In the genomic region with DNA sequence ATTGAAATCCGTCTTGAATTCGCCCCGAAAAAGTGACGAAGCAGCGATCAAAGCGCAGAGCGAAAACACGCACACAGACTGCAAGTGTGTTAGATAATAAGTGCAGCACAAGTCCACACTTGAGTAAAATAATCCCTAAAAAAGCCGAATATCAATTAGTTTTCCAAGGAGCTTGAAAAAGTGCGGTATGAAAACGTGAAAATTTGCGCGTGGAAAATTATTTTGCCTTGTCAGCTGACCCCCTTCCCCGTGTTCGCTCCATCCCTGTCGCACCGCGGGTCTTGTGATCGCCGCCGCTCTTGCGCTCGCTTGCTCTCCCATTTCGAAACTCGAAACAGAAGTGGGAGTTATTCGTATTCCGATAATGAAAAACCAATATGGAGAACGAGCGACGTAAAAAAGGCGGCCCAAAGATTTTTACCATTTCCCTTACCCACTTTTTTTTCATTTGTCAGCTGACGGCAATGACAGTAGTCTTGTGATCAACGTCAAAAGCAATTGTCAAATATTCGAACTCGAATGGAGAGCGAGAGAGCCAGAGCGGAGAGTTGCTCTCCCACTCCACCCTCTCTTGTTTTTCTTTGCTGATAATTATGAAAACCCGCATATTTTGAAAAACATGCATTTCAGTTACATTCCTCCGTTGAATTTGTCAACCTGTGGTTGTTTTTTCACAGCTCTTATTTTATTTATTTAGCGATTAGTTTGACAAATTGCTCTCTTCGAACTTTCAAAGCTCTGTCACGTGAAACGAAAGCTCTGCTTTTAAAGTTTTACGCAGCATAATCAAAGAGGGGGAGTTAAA, we compare ENCODE assay signal across 6 fruit fly cellular contexts.
TF ChIP-seq lines count a peak whose summit lies in the region.

No protein-coding gene starts in this region.

- no peak for TF ChIP-seq CTCF in whole organism, embryonic (GFP tag; optimal IDR thresholded peaks at IDR 0.05; lab: Kevin White, UChicago)

TF ChIP-seq in Kc167, 6 proteins besides CTCF, POLR2A, EP300 and RAD21:
- TF ChIP-seq psq (optimal IDR thresholded peaks at IDR 0.05; lab: Kevin White, UChicago): peak; percentile 26
- TF ChIP-seq ttk (optimal IDR thresholded peaks at IDR 0.05; lab: Kevin White, UChicago): no peak

TF ChIP-seq in whole organism, 6 proteins besides CTCF, POLR2A, EP300 and RAD21:
- peak; percentile 34 for TF ChIP-seq Dll (optimal IDR thresholded peaks at IDR 0.05; lab: Kevin White, UChicago)
- no peak for TF ChIP-seq EcR (GFP tag; optimal IDR thresholded peaks at IDR 0.05; lab: Kevin White, UChicago)

TF ChIP-seq in whole organism, adult, 20 proteins besides CTCF, POLR2A, EP300 and RAD21:
- TF ChIP-seq pad (GFP tag; optimal IDR thresholded peaks at IDR 0.05; lab: Kevin White, UChicago): no peak
- no peak for TF ChIP-seq Crg-1 (GFP tag; optimal IDR thresholded peaks at IDR 0.05; lab: Kevin White, UChicago)
- no peak for TF ChIP-seq Mnt (GFP tag; optimal IDR thresholded peaks at IDR 0.05; lab: Kevin White, UChicago)
- TF ChIP-seq CG7045 (GFP tag; optimal IDR thresholded peaks at IDR 0.05; lab: Kevin White, UChicago): no peak
- TF ChIP-seq CG12768 (GFP tag; optimal IDR thresholded peaks at IDR 0.05; lab: Kevin White, UChicago): no peak
- no peak for TF ChIP-seq cnc (optimal IDR thresholded peaks at IDR 0.05; lab: Kevin White, UChicago)
- no peak for TF ChIP-seq CG14711 (tag; optimal IDR thresholded peaks at IDR 0.05; lab: Kevin White, UChicago)
- TF ChIP-seq CG1620 (GFP tag; optimal IDR thresholded peaks at IDR 0.05; lab: Kevin White, UChicago): no peak
- TF ChIP-seq Clk (GFP tag; optimal IDR thresholded peaks at IDR 0.05; lab: Kevin White, UChicago): no peak
- no peak for TF ChIP-seq bab1 (GFP tag; optimal IDR thresholded peaks at IDR 0.05; lab: Kevin White, UChicago)
- TF ChIP-seq cic (GFP tag; optimal IDR thresholded peaks at IDR 0.05; lab: Kevin White, UChicago): no peak
- peak; percentile 93 for TF ChIP-seq kay (GFP tag; lab: Kevin White, UChicago; ENCODE audit: borderline replicate concordance)
- no peak for TF ChIP-seq CG7101 (tag; optimal IDR thresholded peaks at IDR 0.05; lab: Kevin White, UChicago)
- TF ChIP-seq Hr96 (GFP tag; optimal IDR thresholded peaks at IDR 0.05; lab: Kevin White, UChicago): no peak
- no peak for TF ChIP-seq ovo (GFP tag; optimal IDR thresholded peaks at IDR 0.05; lab: Kevin White, UChicago)
- no peak for TF ChIP-seq toe (GFP tag; optimal IDR thresholded peaks at IDR 0.05; lab: Kevin White, UChicago)
- peak; percentile 82 for TF ChIP-seq tj (GFP tag; optimal IDR thresholded peaks at IDR 0.05; lab: Kevin White, UChicago)

TF ChIP-seq in whole organism, embryonic, 481 proteins besides CTCF, POLR2A, EP300 and RAD21 (continues in another document):
- TF ChIP-seq Trl (optimal IDR thresholded peaks at IDR 0.05; lab: Kevin White, UChicago) (peak; percentile 89 to 90), Trl (GFP tag; optimal IDR thresholded peaks at IDR 0.05; lab: Kevin White, UChicago) (no peak), Hey (tag; optimal IDR thresholded peaks at IDR 0.05; lab: Kevin White, UChicago) (no peak), prd (optimal IDR thresholded peaks at IDR 0.05; lab: Kevin White, UChicago) (no peak), prd (GFP tag; IDR thresholded peaks at IDR 0.05; lab: Robert Waterston, UW) (0 out of 3 replicates have a peak, but pooled peaks have one; percentile 18), CG2199 (GFP tag; IDR thresholded peaks at IDR 0.05; lab: Robert Waterston, UW) (0 out of 3 replicates have a peak, but pooled peaks have one; percentile 4), NFAT (GFP tag; IDR thresholded peaks at IDR 0.05; lab: Robert Waterston, UW) (peak; percentile 44; the same call in 1 of the 2 replicates), btn (GFP tag; optimal IDR thresholded peaks at IDR 0.05; lab: Kevin White, UChicago) (no peak), Hr3 (GFP tag; optimal IDR thresholded peaks at IDR 0.05; lab: Kevin White, UChicago) (no peak), hb (GFP tag; IDR thresholded peaks at IDR 0.05; lab: Robert Waterston, UW; ENCODE audit: partially characterized antibody) (no peak), CG14441 (GFP tag; IDR thresholded peaks at IDR 0.05; lab: Robert Waterston, UW) (no peak), gcm2 (GFP tag; optimal IDR thresholded peaks at IDR 0.05; lab: Kevin White, UChicago) (no peak), phol (tag; optimal IDR thresholded peaks at IDR 0.05; lab: Kevin White, UChicago) (peak; percentile 39), CG6791 (GFP tag; IDR thresholded peaks at IDR 0.05; lab: Robert Waterston, UW; ENCODE audit: partially characterized antibody) (0 out of 3 replicates have a peak, but pooled peaks have one; percentile 15), danr (GFP tag; IDR thresholded peaks at IDR 0.05; lab: Robert Waterston, UW) (0 out of 2 replicates have a peak, but pooled peaks have one; percentile 8), shn (GFP tag; optimal IDR thresholded peaks at IDR 0.05; lab: Kevin White, UChicago) (no peak), exex (tag; optimal IDR thresholded peaks at IDR 0.05; lab: Kevin White, UChicago) (peak; percentile 61), crp (GFP tag; optimal IDR thresholded peaks at IDR 0.05; lab: Kevin White, UChicago) (peak in 1 of 2 experiments; percentile 34), CG15479 (GFP tag; optimal IDR thresholded peaks at IDR 0.05; lab: Kevin White, UChicago) (peak; percentile 3)

TF ChIP-seq in whole organism, prepupa, 60 proteins besides CTCF, POLR2A, EP300 and RAD21:
- peak; percentile 31; the same call in 1 of the 3 replicates for TF ChIP-seq eg (GFP tag; IDR thresholded peaks at IDR 0.05; lab: Robert Waterston, UW)
- peak; percentile 99 for TF ChIP-seq achi (GFP tag; optimal IDR thresholded peaks at IDR 0.05; lab: Kevin White, UChicago)
- peak in 1 of 2 experiments; percentile 1 for TF ChIP-seq ss (GFP tag; optimal IDR thresholded peaks at IDR 0.05; lab: Kevin White, UChicago)
- peak; percentile 31 for TF ChIP-seq Eip78C (GFP tag; lab: Kevin White, UChicago)
- no peak for TF ChIP-seq CG31627 (GFP tag; optimal IDR thresholded peaks at IDR 0.05; lab: Kevin White, UChicago)

TF ChIP-seq in whole organism, wandering third instar larva, 38 proteins besides CTCF, POLR2A, EP300 and RAD21:
- TF ChIP-seq psq (GFP tag; optimal IDR thresholded peaks at IDR 0.05; lab: Kevin White, UChicago): peak; percentile 90
- TF ChIP-seq Myc (optimal IDR thresholded peaks at IDR 0.05; lab: Kevin White, UChicago): no peak
- peak; percentile 51 for TF ChIP-seq CrebA (GFP tag; optimal IDR thresholded peaks at IDR 0.05; lab: Kevin White, UChicago; ENCODE audit: borderline replicate concordance)
- peak; percentile 19 for TF ChIP-seq Dif (GFP tag; optimal IDR thresholded peaks at IDR 0.05; lab: Kevin White, UChicago; ENCODE audit: partially characterized antibody)
- peak; percentile 1 for TF ChIP-seq sage (GFP tag; optimal IDR thresholded peaks at IDR 0.05; lab: Kevin White, UChicago)
- no peak for TF ChIP-seq tai (GFP tag; optimal IDR thresholded peaks at IDR 0.05; lab: Kevin White, UChicago)
TF ChIP-seq in whole organism, wandering third instar larva: peak in this region for 4.
